2 fruit fly cellular contexts compared by ENCODE assay signal in the genomic region with DNA sequence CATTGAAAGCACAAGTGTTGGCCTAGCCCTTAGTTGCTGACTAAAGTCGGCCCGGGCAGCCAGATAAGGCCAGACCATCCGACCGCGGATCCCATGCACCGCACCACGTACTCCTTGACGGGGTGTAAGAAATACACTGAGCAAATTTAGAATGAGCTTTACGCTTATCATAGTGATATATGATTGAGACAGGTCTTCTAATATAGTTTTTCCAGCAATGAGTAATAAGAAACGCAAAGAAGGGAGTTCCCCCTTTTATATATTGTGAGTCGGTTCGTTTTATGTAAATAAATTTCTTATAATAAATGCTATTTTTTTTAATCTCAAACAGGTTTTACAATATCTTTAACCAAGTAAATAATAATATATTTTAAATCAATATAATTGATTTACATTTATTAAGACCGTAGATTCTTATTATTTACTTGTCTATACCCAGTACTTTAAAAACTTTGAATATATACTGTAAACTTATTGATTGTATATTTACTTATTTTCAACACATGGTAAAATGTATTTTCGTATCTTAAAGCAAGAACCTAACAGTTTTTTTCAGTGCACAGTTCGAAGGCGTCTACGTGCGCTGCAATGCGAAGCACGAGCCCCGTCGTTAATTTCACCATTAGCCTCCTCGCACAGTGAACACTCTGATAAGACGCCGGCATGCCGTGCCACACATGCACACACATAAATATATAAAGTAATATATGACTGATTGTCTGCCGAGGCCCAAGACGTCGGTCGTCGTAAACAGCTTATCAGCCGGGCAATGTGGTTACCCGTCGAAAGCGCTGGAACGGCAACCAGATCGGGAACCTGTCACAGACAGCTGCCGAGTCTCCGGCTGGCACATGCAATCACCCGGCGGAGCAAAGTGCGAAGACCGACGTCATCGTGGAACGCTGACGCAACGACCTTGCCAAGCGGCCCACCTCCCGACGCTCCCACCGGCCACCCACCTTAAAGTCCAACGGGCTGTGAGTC.
TF ChIP-seq lines count a peak whose summit lies in the region.

No protein-coding gene starts in this region.

TF ChIP-seq in whole organism, embryonic, 481 proteins besides CTCF, POLR2A, EP300 and RAD21 (continued from another document and continues in another):
- TF ChIP-seq CG6272 (GFP tag; IDR thresholded peaks at IDR 0.05; lab: Robert Waterston, UW) (peak; percentile 44; the same call in 1 of the 2 replicates), onecut (GFP tag; IDR thresholded peaks at IDR 0.05; lab: Robert Waterston, UW) (0 out of 2 replicates have a peak, but pooled peaks have one; percentile 18), gcm (GFP tag; optimal IDR thresholded peaks at IDR 0.05; lab: Kevin White, UChicago) (peak; percentile 55), CG34224 (GFP tag; IDR thresholded peaks at IDR 0.05; lab: Robert Waterston, UW; ENCODE audit: partially characterized antibody) (no peak), D (optimal IDR thresholded peaks at IDR 0.05; lab: Kevin White, UChicago) (no peak), D (GFP tag; optimal IDR thresholded peaks at IDR 0.05; lab: Kevin White, UChicago) (peak; percentile 38), ab (GFP tag; optimal IDR thresholded peaks at IDR 0.05; lab: Kevin White, UChicago) (no peak), CG18619 (GFP tag; optimal IDR thresholded peaks at IDR 0.05; lab: Kevin White, UChicago) (peak; percentile 82), zfh1 (GFP tag; IDR thresholded peaks at IDR 0.05; lab: Robert Waterston, UW) (0 out of 3 replicates have a peak, but pooled peaks have one; percentile 9), grau (tag; optimal IDR thresholded peaks at IDR 0.05; lab: Kevin White, UChicago) (peak; percentile 77), CG13894 (tag; optimal IDR thresholded peaks at IDR 0.05; lab: Kevin White, UChicago) (peak; percentile 22), CG30020 (tag; optimal IDR thresholded peaks at IDR 0.05; lab: Kevin White, UChicago) (peak; percentile 17), Deaf1 (tag; optimal IDR thresholded peaks at IDR 0.05; lab: Kevin White, UChicago) (peak; percentile 82), CG15479 (GFP tag; optimal IDR thresholded peaks at IDR 0.05; lab: Kevin White, UChicago) (no peak), CG6175 (GFP tag; IDR thresholded peaks at IDR 0.05; lab: Robert Waterston, UW) (0 out of 3 replicates have a peak, but pooled peaks have one; percentile 19), CG4820 (GFP tag; optimal IDR thresholded peaks at IDR 0.05; lab: Kevin White, UChicago) (peak; percentile 33), CG3281 (GFP tag; optimal IDR thresholded peaks at IDR 0.05; lab: Kevin White, UChicago) (peak; percentile 56), ranshi (GFP tag; IDR thresholded peaks at IDR 0.05; lab: Robert Waterston, UW) (0 out of 2 replicates have a peak, but pooled peaks have one; percentile 21), toy (GFP tag; IDR thresholded peaks at IDR 0.05; lab: Robert Waterston, UW) (no peak), CG2120 (GFP tag; optimal IDR thresholded peaks at IDR 0.05; lab: Kevin White, UChicago) (peak; percentile 18), CHES-1-like (GFP tag; optimal IDR thresholded peaks at IDR 0.05; lab: Kevin White, UChicago) (no peak), cwo (GFP tag; optimal IDR thresholded peaks at IDR 0.05; lab: Kevin White, UChicago) (peak; percentile 93), CG5180 (GFP tag; optimal IDR thresholded peaks at IDR 0.05; lab: Kevin White, UChicago) (peak; percentile 15), CG11247 (GFP tag; IDR thresholded peaks at IDR 0.05; lab: Robert Waterston, UW) (peak; percentile 31; the same call in 1 of the 2 replicates), da (GFP tag; optimal IDR thresholded peaks at IDR 0.05; lab: Kevin White, UChicago) (no peak), CG15514 (GFP tag; optimal IDR thresholded peaks at IDR 0.05; lab: Kevin White, UChicago) (no peak), CG7556 (GFP tag; optimal IDR thresholded peaks at IDR 0.05; lab: Kevin White, UChicago) (peak; percentile 85), slou (GFP tag; optimal IDR thresholded peaks at IDR 0.05; lab: Kevin White, UChicago) (peak; percentile 7), Gug (GFP tag; IDR thresholded peaks at IDR 0.05; lab: Robert Waterston, UW) (peak; percentile 23; the same call in 1 of the 4 replicates), CG18262 (tag; optimal IDR thresholded peaks at IDR 0.05; lab: Kevin White, UChicago) (peak; percentile 84), Drgx (GFP tag; IDR thresholded peaks at IDR 0.05; lab: Robert Waterston, UW) (peak; percentile 44), chm (GFP tag; IDR thresholded peaks at IDR 0.05; lab: Robert Waterston, UW) (0 out of 2 replicates have a peak, but pooled peaks have one; percentile 24), dysf (GFP tag; IDR thresholded peaks at IDR 0.05; lab: Robert Waterston, UW) (peak; percentile 51; the same call in 2 of the 3 replicates), D19B (GFP tag; optimal IDR thresholded peaks at IDR 0.05; lab: Kevin White, UChicago) (peak; percentile 1), bbx (GFP tag; IDR thresholded peaks at IDR 0.05; lab: Robert Waterston, UW; ENCODE audit: partially characterized antibody) (peak; percentile 50; the same call in 1 of the 2 replicates), CG14014 (GFP tag; IDR thresholded peaks at IDR 0.05; lab: Robert Waterston, UW) (peak; percentile 43; the same call in 1 of the 2 replicates), CG34422 (GFP tag; IDR thresholded peaks at IDR 0.05; lab: Robert Waterston, UW) (no peak), bcd (GFP tag; optimal IDR thresholded peaks at IDR 0.05; lab: Kevin White, UChicago) (peak; percentile 58), crol (GFP tag; IDR thresholded peaks at IDR 0.05; lab: Robert Waterston, UW) (0 out of 2 replicates have a peak, but pooled peaks have one; percentile 9), CG10654 (GFP tag; optimal IDR thresholded peaks at IDR 0.05; lab: Kevin White, UChicago) (no peak), dan (GFP tag; IDR thresholded peaks at IDR 0.05; lab: Robert Waterston, UW) (no peak), CG13424 (tag; optimal IDR thresholded peaks at IDR 0.05; lab: Kevin White, UChicago) (peak; percentile 63), tio (GFP tag; optimal IDR thresholded peaks at IDR 0.05; lab: Kevin White, UChicago) (peak; percentile 57), CG30403 (GFP tag; optimal IDR thresholded peaks at IDR 0.05; lab: Kevin White, UChicago) (peak; percentile 68), CG17361 (GFP tag; IDR thresholded peaks at IDR 0.05; lab: Robert Waterston, UW) (peak; percentile 93), Hr3 (GFP tag; optimal IDR thresholded peaks at IDR 0.05; lab: Kevin White, UChicago) (peak; percentile 64), nerfin-1 (tag; optimal IDR thresholded peaks at IDR 0.05; lab: Kevin White, UChicago) (peak; percentile 18), Hmr (GFP tag; optimal IDR thresholded peaks at IDR 0.05; lab: Kevin White, UChicago) (peak; percentile 40), CG8290 (GFP tag; optimal IDR thresholded peaks at IDR 0.05; lab: Kevin White, UChicago) (no peak), CG8290 (tag; optimal IDR thresholded peaks at IDR 0.05; lab: Kevin White, UChicago) (peak in 1 of 2 experiments; percentile 52), Rfx (GFP tag; IDR thresholded peaks at IDR 0.05; lab: Robert Waterston, UW) (peak; percentile 11; the same call in 1 of the 2 replicates), Dek (tag; optimal IDR thresholded peaks at IDR 0.05; lab: Kevin White, UChicago) (peak; percentile 18), Xbp1 (GFP tag; optimal IDR thresholded peaks at IDR 0.05; lab: Kevin White, UChicago) (peak; percentile 42), NC2β (GFP tag; optimal IDR thresholded peaks at IDR 0.05; lab: Kevin White, UChicago) (no peak), Pdp1 (GFP tag; optimal IDR thresholded peaks at IDR 0.05; lab: Kevin White, UChicago) (peak in 1 of 2 experiments; percentile 92), row (GFP tag; IDR thresholded peaks at IDR 0.05; lab: Robert Waterston, UW) (peak; percentile 65)

TF ChIP-seq in whole organism, prepupa, 60 proteins besides CTCF, POLR2A, EP300 and RAD21 (continued from another document):
- TF ChIP-seq Sox14 (GFP tag; optimal IDR thresholded peaks at IDR 0.05; lab: Kevin White, UChicago), result peak; percentile 8
- TF ChIP-seq Hr38 (GFP tag; optimal IDR thresholded peaks at IDR 0.05; lab: Kevin White, UChicago), result no peak
- no peak for TF ChIP-seq Gug (GFP tag; IDR thresholded peaks at IDR 0.05; lab: Robert Waterston, UW)
- peak; percentile 64 for TF ChIP-seq CG6808 (GFP tag; optimal IDR thresholded peaks at IDR 0.05; lab: Kevin White, UChicago)
- TF ChIP-seq CG9139 (GFP tag; optimal IDR thresholded peaks at IDR 0.05; lab: Kevin White, UChicago), result peak; percentile 65
- TF ChIP-seq CG6792 (GFP tag; optimal IDR thresholded peaks at IDR 0.05; lab: Kevin White, UChicago), result peak; percentile 57
- peak; percentile 35 for TF ChIP-seq CG16779 (tag; optimal IDR thresholded peaks at IDR 0.05; lab: Kevin White, UChicago)
- peak; percentile 56 for TF ChIP-seq CG6276 (GFP tag; optimal IDR thresholded peaks at IDR 0.05; lab: Kevin White, UChicago)
- TF ChIP-seq Smox (GFP tag; optimal IDR thresholded peaks at IDR 0.05; lab: Kevin White, UChicago), result peak; percentile 40
- no peak for TF ChIP-seq CG11294 (GFP tag; IDR thresholded peaks at IDR 0.05; lab: Robert Waterston, UW)
- peak; percentile 11 for TF ChIP-seq CG11902 (GFP tag; optimal IDR thresholded peaks at IDR 0.05; lab: Kevin White, UChicago)
- peak; percentile 61 for TF ChIP-seq CG1621 (tag; optimal IDR thresholded peaks at IDR 0.05; lab: Kevin White, UChicago)
- TF ChIP-seq CG10669 (GFP tag; optimal IDR thresholded peaks at IDR 0.05; lab: Kevin White, UChicago), result peak; percentile 3
- TF ChIP-seq Sox15 (GFP tag; optimal IDR thresholded peaks at IDR 0.05; lab: Kevin White, UChicago), result peak; percentile 45
- TF ChIP-seq CG34406 (GFP tag; optimal IDR thresholded peaks at IDR 0.05; lab: Kevin White, UChicago), result peak; percentile 73
